Worm (Caenorhabditis elegans): Measurements from ENCODE around the gene F41H10.12.

F41H10.12 gene

DNA sequence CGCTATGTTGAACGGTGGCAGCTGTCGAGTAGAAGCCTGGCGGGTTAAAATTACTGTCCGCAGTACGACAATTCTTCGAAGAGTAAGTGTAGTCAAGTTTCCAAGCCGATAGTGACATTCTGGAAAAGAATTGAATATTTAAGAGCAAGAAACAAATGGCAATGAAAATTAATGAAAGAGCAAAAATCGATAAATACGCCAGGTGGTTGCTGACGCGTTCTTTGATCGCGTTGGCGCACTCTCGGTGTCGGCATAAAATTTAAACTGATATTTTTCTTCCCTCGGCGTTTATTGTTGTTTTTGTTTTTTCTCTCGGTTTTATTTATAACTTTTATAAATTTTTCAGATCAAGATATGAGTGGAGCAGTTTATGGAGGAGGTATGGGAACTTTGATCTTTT lies 9.6 kb downstream of the F41H10.12 start, which contains the start of the genes perm-3 and swsn-6 (continued):
- TF ChIP-seq ztf-3 (GFP tag; optimal IDR thresholded peaks at IDR 0.05) = no peak
- TF ChIP-seq Y53F4B.3 (GFP tag; IDR thresholded peaks at IDR 0.05) = no peak
- no peak for TF ChIP-seq egl-18 (GFP tag; IDR thresholded peaks at IDR 0.05)
- no peak for TF ChIP-seq aptf-2 (GFP tag; conservative IDR thresholded peaks at IDR 0.05)
- peak; percentile 40; the same call in 1 of the 2 replicates for TF ChIP-seq hmg-1.2 (GFP tag; IDR thresholded peaks at IDR 0.05)
- no peak for TF ChIP-seq unc-62 (GFP tag; optimal IDR thresholded peaks at IDR 0.05)
- no peak for TF ChIP-seq let-526 (GFP tag; IDR thresholded peaks at IDR 0.05)
- TF ChIP-seq F22D6.2 (tag; optimal IDR thresholded peaks at IDR 0.05) = no peak
- TF ChIP-seq somi-1 (GFP tag; optimal IDR thresholded peaks at IDR 0.05) = no peak
- TF ChIP-seq akir-1 (GFP tag; optimal IDR thresholded peaks at IDR 0.05) = no peak
- TF ChIP-seq mel-28 (tag; optimal IDR thresholded peaks at IDR 0.05; ENCODE audit: borderline replicate concordance) = no peak
- no peak for TF ChIP-seq dpl-1 (GFP tag; optimal IDR thresholded peaks at IDR 0.05)
- TF ChIP-seq D2030.7 (GFP tag; IDR thresholded peaks at IDR 0.05) = peak; percentile 46; the same call in 1 of the 2 replicates
- no peak for TF ChIP-seq hsf-1 (GFP tag; IDR thresholded peaks at IDR 0.05)
- no peak for TF ChIP-seq Y67H2A.10 (GFP tag; conservative IDR thresholded peaks at IDR 0.05)
- no peak for TF ChIP-seq nfyb-1 (GFP tag; IDR thresholded peaks at IDR 0.05)
- no peak for TF ChIP-seq rec-8 (tag; optimal IDR thresholded peaks at IDR 0.05)
- TF ChIP-seq Y95B8A.8 (GFP tag; IDR thresholded peaks at IDR 0.05) = no peak
- no peak for TF ChIP-seq egl-44 (GFP tag; IDR thresholded peaks at IDR 0.05)
- TF ChIP-seq tbx-9 (tag; optimal IDR thresholded peaks at IDR 0.05; ENCODE audit: borderline replicate concordance) = no peak
- no peak for TF ChIP-seq F57C9.4 (tag; optimal IDR thresholded peaks at IDR 0.05)
- TF ChIP-seq F52B5.7 (tag; optimal IDR thresholded peaks at IDR 0.05) = no peak
- TF ChIP-seq ZK185.1 (tag; optimal IDR thresholded peaks at IDR 0.05; ENCODE audit: poor library complexity, severe bottlenecking) = peak; percentile 44
- no peak for TF ChIP-seq zfh-2 (GFP tag; conservative IDR thresholded peaks at IDR 0.05)
- TF ChIP-seq snpc-1.3 (tag; optimal IDR thresholded peaks at IDR 0.05; ENCODE audit: insufficient read depth) = peak; percentile 18
- no peak for TF ChIP-seq snpc-1.1 (tag; optimal IDR thresholded peaks at IDR 0.05; ENCODE audit: insufficient read depth)
- peak in 2 of 3 experiments; percentile 33 to 79 for TF ChIP-seq lin-35 (GFP tag; optimal IDR thresholded peaks at IDR 0.05)
- TF ChIP-seq ceh-27 (GFP tag; optimal IDR thresholded peaks at IDR 0.05) = no peak
- peak; percentile 81 for TF ChIP-seq snpc-4 (GFP tag; optimal IDR thresholded peaks at IDR 0.05)
- peak; percentile 50 to 88 (median 77) for TF ChIP-seq snpc-4 (tag; optimal IDR thresholded peaks at IDR 0.05)
- no peak for TF ChIP-seq nhr-90 (tag; optimal IDR thresholded peaks at IDR 0.05)
- no peak for TF ChIP-seq F39B2.1 (GFP tag; IDR thresholded peaks at IDR 0.05)
- TF ChIP-seq sdz-38 (tag; optimal IDR thresholded peaks at IDR 0.05) = no peak
- no peak for TF ChIP-seq nhr-27 (tag; optimal IDR thresholded peaks at IDR 0.05)
- no peak for TF ChIP-seq F57A8.1 (GFP tag; optimal IDR thresholded peaks at IDR 0.05)
- TF ChIP-seq ets-4 (GFP tag; optimal IDR thresholded peaks at IDR 0.05) = no peak
- no peak for TF ChIP-seq lag-1 (GFP tag; IDR thresholded peaks at IDR 0.05)
- no peak for TF ChIP-seq madf-8 (GFP tag; conservative IDR thresholded peaks at IDR 0.05)
- TF ChIP-seq lir-1 (GFP tag; conservative IDR thresholded peaks at IDR 0.05) = peak; percentile 34; the same call in 1 of the 2 replicates
- peak; percentile 83 for TF ChIP-seq pbrm-1 (GFP tag; IDR thresholded peaks at IDR 0.05)
- TF ChIP-seq hmg-20 (GFP tag; IDR thresholded peaks at IDR 0.05) = no peak
- no peak for TF ChIP-seq dpff-1 (tag; optimal IDR thresholded peaks at IDR 0.05)
- 0 out of 2 replicates have a peak, but pooled peaks have one; percentile 30 for TF ChIP-seq rcor-1 (GFP tag; IDR thresholded peaks at IDR 0.05)
- TF ChIP-seq ztf-28 (GFP tag; IDR thresholded peaks at IDR 0.05) = no peak
- no peak for TF ChIP-seq ztf-26 (tag; optimal IDR thresholded peaks at IDR 0.05)
- no peak for TF ChIP-seq chd-7 (tag; optimal IDR thresholded peaks at IDR 0.05)
- no peak for TF ChIP-seq nfya-1 (tag; optimal IDR thresholded peaks at IDR 0.05; ENCODE audit: borderline replicate concordance, insufficient read depth)
- TF ChIP-seq madf-10 (tag; optimal IDR thresholded peaks at IDR 0.05) = no peak

Data from whole organism, young adult.